Worm (Caenorhabditis elegans) whole organism, midembryonic: ENCODE measurements around the gene H41C03.2.

ENCODE experiments used
- T22C8.4 ChIP-seq: fragments of 200-800 bp; sonication (Bioruptor generic); IDR thresholded peaks from 2 replicates; pipeline ENCODE4 v1.3.6; 2022; ENCODE audit warnings: missing genetic modification characterization, missing compliant biosample characterization
- flt-1 ChIP-seq: fragments of 200-800 bp; sonication (Bioruptor generic); IDR thresholded peaks from 2 replicates; pipeline ENCODE4 v1.3.6; 2022; ENCODE audit warnings: missing genetic modification characterization, missing compliant biosample characterization
- klf-2 ChIP-seq: fragments of 200-800 bp; sonication (Bioruptor generic); conservative IDR thresholded peaks from 2 replicates; pipeline ENCODE4 v1.3.6; 2022; ENCODE audit warnings: missing genetic modification reagents, missing genetic modification characterization, missing compliant biosample characterization
- ztf-23 ChIP-seq: fragments of 200-800 bp; sonication (Bioruptor generic); IDR thresholded peaks from 2 replicates; pipeline ENCODE4 v1.3.6; 2022; ENCODE audit warnings: missing genetic modification reagents, missing genetic modification characterization, missing compliant biosample characterization
- ztf-29 ChIP-seq: fragments of 200-800 bp; sonication (Bioruptor generic); IDR thresholded peaks from 2 replicates; pipeline ENCODE4 v1.3.6; 2022; ENCODE audit warnings: missing genetic modification reagents, missing genetic modification characterization, missing compliant biosample characterization

DNA sequence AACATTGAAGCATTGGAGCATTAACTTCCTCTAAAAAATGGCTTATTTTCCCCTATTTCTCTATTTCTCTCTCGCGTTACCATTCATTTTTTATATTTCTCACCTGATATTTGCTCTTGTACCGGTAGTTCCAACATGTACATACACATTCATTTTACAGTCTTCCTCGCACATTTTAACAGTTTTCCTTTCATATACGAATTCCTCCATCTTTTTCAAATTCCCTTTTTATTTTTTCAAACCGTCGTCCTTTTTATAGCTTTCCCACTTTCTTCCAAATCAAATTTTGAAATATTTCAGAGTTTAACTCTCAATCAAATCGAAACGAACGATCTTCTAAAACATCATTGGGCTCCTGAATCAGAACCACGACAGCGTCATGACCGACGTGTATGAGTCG lies 32.3 kb upstream of the H41C03.2 start, which contains the start of gene rfip-1:
- no peak for TF ChIP-seq flt-1 (GFP tag; lab: Robert Waterston, UW)
- no peak for TF ChIP-seq ztf-23 (GFP tag; lab: Robert Waterston, UW)
- TF ChIP-seq klf-2 (GFP tag; lab: Robert Waterston, UW), result no peak
- TF ChIP-seq ztf-29 (GFP tag; lab: Robert Waterston, UW), result no peak
- TF ChIP-seq T22C8.4 (GFP tag; lab: Robert Waterston, UW), result no peak
